Fruit fly (Drosophila melanogaster) whole organism, embryonic: ENCODE results near the gene CG34269.

ENCODE experiments used
- ATbp ChIP-seq: fragments of 200-800 bp; sonication (Bioruptor generic); optimal IDR thresholded peaks from 2 replicates; lab custom pipeline; 2017; ENCODE audit warnings: missing biosample characterization, mild to moderate bottlenecking, missing genetic modification characterization, missing genetic modification reagents
- B-H1 ChIP-seq: fragments of 200-800 bp; sonication (Bioruptor generic); IDR thresholded peaks from 3 replicates; pipeline ENCODE4 v1.3.6; 2022; ENCODE audit warnings: missing biosample characterization, missing genetic modification characterization
- BtbVII ChIP-seq: fragments of 200-800 bp; sonication (Bioruptor generic); optimal IDR thresholded peaks from 3 replicates; lab custom pipeline; 2017; ENCODE audit warnings: missing biosample characterization, mild to moderate bottlenecking, missing genetic modification characterization
- CG10147 ChIP-seq: fragments of 200-800 bp; sonication (Bioruptor generic); optimal IDR thresholded peaks from 2 replicates; lab custom pipeline; 2019; ENCODE audit warnings: missing biosample characterization, mild to moderate bottlenecking, missing genetic modification characterization, moderate library complexity
- CG1024 ChIP-seq: fragments of 200-800 bp; sonication (Bioruptor generic); IDR thresholded peaks from 2 replicates; pipeline ENCODE4 v1.3.6; 2022; ENCODE audit warnings: missing biosample characterization, missing genetic modification characterization
- CG10267 ChIP-seq: fragments of 200-800 bp; sonication (Bioruptor generic); optimal IDR thresholded peaks from 2 replicates; lab custom pipeline; 2018; ENCODE audit warnings: missing biosample characterization, mild to moderate bottlenecking, missing genetic modification characterization, moderate library complexity
- CG12155 ChIP-seq: fragments of 200-800 bp; sonication (Bioruptor generic); optimal IDR thresholded peaks from 3 replicates; lab custom pipeline; 2016; ENCODE audit warnings: missing biosample characterization, missing genetic modification characterization
- CG13287 ChIP-seq: fragments of 200-800 bp; sonication (Bioruptor generic); IDR thresholded peaks from 2 replicates; pipeline ENCODE4 v1.3.6; 2022; ENCODE audit warnings: missing biosample characterization, missing genetic modification characterization; ENCODE audit not compliant: partially characterized antibody
- CG14441 ChIP-seq: fragments of 200-800 bp; sonication (Bioruptor generic); IDR thresholded peaks from 2 replicates; pipeline ENCODE4 v1.3.6; 2022; ENCODE audit warnings: missing biosample characterization, missing genetic modification characterization
- CG14667 ChIP-seq: fragments of 200-800 bp; sonication (Bioruptor generic); IDR thresholded peaks from 2 replicates; pipeline ENCODE4 v1.3.6; 2022; ENCODE audit warnings: missing biosample characterization, missing genetic modification characterization
- CG17568 ChIP-seq: fragments of 200-800 bp; sonication (Bioruptor generic); optimal IDR thresholded peaks from 2 replicates; lab custom pipeline; 2018; ENCODE audit warnings: missing biosample characterization, mild to moderate bottlenecking, missing genetic modification characterization, moderate library complexity
- CG18011 ChIP-seq: fragments of 200-800 bp; sonication (Bioruptor generic); optimal IDR thresholded peaks from 2 replicates; lab custom pipeline; 2017; ENCODE audit warnings: missing biosample characterization, missing genetic modification characterization, mild to moderate bottlenecking, moderate library complexity, missing genotype
- CG30020 ChIP-seq: fragments of 200-800 bp; optimal IDR thresholded peaks from 2 replicates; lab custom pipeline; 2019; ENCODE audit warnings: missing biosample characterization, mild to moderate bottlenecking, missing genetic modification characterization, moderate library complexity
- CG3838 ChIP-seq: fragments of 200-800 bp; sonication (Bioruptor generic); optimal IDR thresholded peaks from 3 replicates; lab custom pipeline; 2016; ENCODE audit warnings: missing biosample characterization, missing genetic modification characterization
- CG7745 ChIP-seq: fragments of 200-800 bp; sonication (Bioruptor generic); optimal IDR thresholded peaks from 2 replicates; lab custom pipeline; 2018; ENCODE audit warnings: missing biosample characterization, mild to moderate bottlenecking, missing genetic modification characterization, moderate library complexity
- CG9797 ChIP-seq: fragments of 200-800 bp; sonication (Bioruptor generic); optimal IDR thresholded peaks from 3 replicates; lab custom pipeline; 2018; ENCODE audit warnings: missing biosample characterization, mild to moderate bottlenecking, missing genetic modification characterization
- D19B ChIP-seq: fragments of 200-800 bp; sonication (Bioruptor generic); optimal IDR thresholded peaks from 2 replicates; lab custom pipeline; 2017; ENCODE audit warnings: missing biosample characterization, mild to moderate bottlenecking, missing genetic modification characterization
- Dbx ChIP-seq: fragments of 200-800 bp; sonication (Bioruptor generic); IDR thresholded peaks from 3 replicates; pipeline ENCODE4 v1.3.6; 2022; ENCODE audit warnings: missing biosample characterization, missing genetic modification characterization
- Dll ChIP-seq: fragments of 200-800 bp; sonication (Bioruptor generic); IDR thresholded peaks from 4 replicates; pipeline ENCODE4 v1.3.6; 2022; ENCODE audit warnings: missing biosample characterization, missing genetic modification characterization; ENCODE audit not compliant: partially characterized antibody
- E2f2 ChIP-seq: fragments of 200-800 bp; sonication (Bioruptor generic); IDR thresholded peaks from 2 replicates; pipeline ENCODE4 v1.3.6; 2022; ENCODE audit warnings: missing biosample characterization, missing genetic modification characterization
- Fer1 ChIP-seq: fragments of 200-800 bp; sonication (Bioruptor generic); optimal IDR thresholded peaks from 2 replicates; lab custom pipeline; 2017; ENCODE audit warnings: missing biosample characterization, mild to moderate bottlenecking, missing genetic modification characterization
- GATAe ChIP-seq: fragments of 200-800 bp; sonication (Bioruptor generic); conservative IDR thresholded peaks from 2 replicates; pipeline ENCODE4 v1.3.6; 2022; ENCODE audit warnings: missing biosample characterization, missing genetic modification characterization
- H15 ChIP-seq: fragments of 200-800 bp; sonication (Bioruptor generic); IDR thresholded peaks from 3 replicates; pipeline ENCODE4 v1.3.6; 2022; ENCODE audit warnings: missing biosample characterization, missing genetic modification characterization
- HmgZ ChIP-seq: fragments of 200-800 bp; sonication (Bioruptor generic); optimal IDR thresholded peaks from 2 replicates; lab custom pipeline; 2018; ENCODE audit warnings: missing biosample characterization, mild to moderate bottlenecking, missing genetic modification characterization
- Hmx ChIP-seq: fragments of 200-800 bp; sonication (Bioruptor generic); optimal IDR thresholded peaks from 2 replicates; lab custom pipeline; 2016; ENCODE audit warnings: missing biosample characterization, missing genetic modification characterization
- Med ChIP-seq: fragments of 200-800 bp; sonication (Bioruptor generic); peaks from one replicate; lab custom pipeline; 2016; ENCODE audit warnings: missing biosample characterization, missing genetic modification characterization, mild to moderate bottlenecking, inconsistent platforms, moderate library complexity
- Opbp ChIP-seq: fragments of 200-800 bp; sonication (Bioruptor generic); IDR thresholded peaks from 3 replicates; pipeline ENCODE4 v1.3.6; 2022; ENCODE audit warnings: missing biosample characterization, missing genetic modification characterization; ENCODE audit not compliant: partially characterized antibody
- Rfx ChIP-seq: fragments of 200-800 bp; sonication (Bioruptor generic); IDR thresholded peaks from 2 replicates; pipeline ENCODE4 v1.3.6; 2022; ENCODE audit warnings: missing biosample characterization, missing genetic modification characterization
- Sox102F ChIP-seq: fragments of 200-800 bp; sonication (Bioruptor generic); optimal IDR thresholded peaks from 2 replicates; lab custom pipeline; 2018; ENCODE audit warnings: missing biosample characterization, mild to moderate bottlenecking, missing genetic modification characterization, moderate library complexity
- YL-1 ChIP-seq: fragments of 200-800 bp; sonication (Bioruptor generic); optimal IDR thresholded peaks from 3 replicates; lab custom pipeline; 2017; ENCODE audit warnings: missing biosample characterization, mild to moderate bottlenecking, missing genetic modification characterization
- ash1 ChIP-seq: fragments of 200-800 bp; sonication (Bioruptor generic); optimal IDR thresholded peaks from 2 replicates; lab custom pipeline; 2018; ENCODE audit warnings: missing biosample characterization, mild to moderate bottlenecking, missing genetic modification characterization
- bcd ChIP-seq: fragments of 200-800 bp; sonication (Bioruptor generic); optimal IDR thresholded peaks from 2 replicates; lab custom pipeline; 2017; ENCODE audit warnings: missing biosample characterization, mild to moderate bottlenecking, missing genetic modification characterization
- cg ChIP-seq: fragments of 200-800 bp; sonication (Bioruptor generic); optimal IDR thresholded peaks from 3 replicates; lab custom pipeline; 2019; ENCODE audit warnings: missing biosample characterization, mild to moderate bottlenecking, missing genetic modification characterization, moderate library complexity
- cwo ChIP-seq: fragments of 200-800 bp; sonication (Bioruptor generic); optimal IDR thresholded peaks from 3 replicates; lab custom pipeline; 2017; ENCODE audit warnings: missing biosample characterization, missing genetic modification characterization, mild to moderate bottlenecking, moderate library complexity, missing genetic modification reagents
- danr ChIP-seq: fragments of 200-800 bp; sonication (Bioruptor generic); IDR thresholded peaks from 2 replicates; pipeline ENCODE4 v1.3.6; 2022; ENCODE audit warnings: missing biosample characterization, missing genetic modification characterization
- dm ChIP-seq: fragments of 200-800 bp; sonication (Bioruptor generic); optimal IDR thresholded peaks from 3 replicates; lab custom pipeline; 2016; ENCODE audit warnings: missing biosample characterization, missing genetic modification characterization
- gsb ChIP-seq: fragments of 200-800 bp; sonication (Bioruptor generic); IDR thresholded peaks from 2 replicates; pipeline ENCODE4 v1.3.6; 2022; ENCODE audit warnings: missing biosample characterization, missing genetic modification characterization
- kah ChIP-seq: fragments of 200-800 bp; sonication (Bioruptor generic); optimal IDR thresholded peaks from 2 replicates; lab custom pipeline; 2018; ENCODE audit warnings: missing biosample characterization, mild to moderate bottlenecking, missing genetic modification characterization
- lbe ChIP-seq: fragments of 200-800 bp; sonication (Bioruptor generic); optimal IDR thresholded peaks from 2 replicates; lab custom pipeline; 2016; ENCODE audit warnings: missing biosample characterization, mild to moderate bottlenecking, missing genetic modification characterization
- p53 ChIP-seq: fragments of 200-800 bp; sonication (Bioruptor generic); optimal IDR thresholded peaks from 2 replicates; lab custom pipeline; 2016; ENCODE audit warnings: missing biosample characterization, missing genetic modification characterization
- pho ChIP-seq: fragments of 200-800 bp; sonication (Bioruptor generic); optimal IDR thresholded peaks from 2 replicates; lab custom pipeline; 2016; ENCODE audit warnings: missing biosample characterization, missing genetic modification characterization
- sd ChIP-seq: fragments of 200-800 bp; sonication (Bioruptor generic); optimal IDR thresholded peaks from 3 replicates; lab custom pipeline; 2018; ENCODE audit warnings: missing biosample characterization, mild to moderate bottlenecking, missing genetic modification characterization, moderate library complexity
- shn ChIP-seq: fragments of 200-800 bp; sonication (Bioruptor generic); optimal IDR thresholded peaks from 3 replicates; lab custom pipeline; 2016; ENCODE audit warnings: missing biosample characterization, missing genetic modification characterization
- sim ChIP-seq: fragments of 200-800 bp; sonication (Bioruptor generic); IDR thresholded peaks from 2 replicates; pipeline ENCODE4 v1.3.6; 2022; ENCODE audit warnings: missing biosample characterization, missing genetic modification characterization
- sima ChIP-seq: fragments of 200-800 bp; sonication (Bioruptor generic); optimal IDR thresholded peaks from 2 replicates; lab custom pipeline; 2016; ENCODE audit warnings: missing biosample characterization, missing genetic modification characterization
- sna ChIP-seq: fragments of 200-800 bp; sonication (Bioruptor generic); IDR thresholded peaks from 2 replicates; pipeline ENCODE4 v1.3.6; 2022; ENCODE audit warnings: missing biosample characterization, missing genetic modification characterization; ENCODE audit not compliant: partially characterized antibody
- tio ChIP-seq: fragments of 200-800 bp; sonication (Bioruptor generic); optimal IDR thresholded peaks from 2 replicates; lab custom pipeline; 2017; ENCODE audit warnings: missing biosample characterization, missing genetic modification characterization, inconsistent platforms
- zen2 ChIP-seq: fragments of 200-800 bp; sonication (Bioruptor generic); IDR thresholded peaks from 3 replicates; pipeline ENCODE4 v1.3.6; 2022; ENCODE audit warnings: missing biosample characterization, missing genetic modification characterization; ENCODE audit not compliant: partially characterized antibody

Gene CG34269

dm6 chr3L:548304-549198, 20.4 kb downstream of the CG34269 start (continued):
- TF ChIP-seq ATbp (GFP tag; lab: Kevin White, UChicago) (no peak), tio (no peak), YL-1 (no peak), GATAe (GFP tag; lab: Robert Waterston, UW) (peak; percentile 89), CG3838 (GFP tag; lab: Kevin White, UChicago) (no peak), Dll (peak; percentile 42; the same call in 1 of the 4 replicates), pho (peak; percentile 20), ash1 (peak; percentile 28), HmgZ (tag; lab: Kevin White, UChicago) (peak; percentile 9), shn (GFP tag; lab: Kevin White, UChicago) (no peak), CG1024 (no peak), Dbx (GFP tag; lab: Robert Waterston, UW) (no peak), sim (GFP tag; lab: Robert Waterston, UW) (0 out of 2 replicates have a peak, but pooled peaks have one; percentile 12), CG14667 (GFP tag; lab: Robert Waterston, UW) (no peak), Opbp (GFP tag; lab: Robert Waterston, UW) (no peak), Hmx (GFP tag; lab: Kevin White, UChicago) (no peak), cwo (GFP tag; lab: Kevin White, UChicago) (no peak), CG17568 (GFP tag; lab: Kevin White, UChicago) (no peak), zen2 (GFP tag; lab: Robert Waterston, UW) (no peak), p53 (GFP tag; lab: Kevin White, UChicago) (peak; percentile 94), CG18011 (no peak), D19B (GFP tag; lab: Kevin White, UChicago) (peak; percentile 7), B-H1 (GFP tag; lab: Robert Waterston, UW) (no peak), Rfx (GFP tag; lab: Robert Waterston, UW) (peak; percentile 46; the same call in 1 of the 2 replicates), E2f2 (GFP tag; lab: Robert Waterston, UW) (no peak), CG14441 (GFP tag; lab: Robert Waterston, UW) (no peak), kah (GFP tag; lab: Kevin White, UChicago) (no peak), gsb (GFP tag; lab: Robert Waterston, UW) (no peak), CG13287 (GFP tag; lab: Robert Waterston, UW) (no peak), CG30020 (tag; lab: Kevin White, UChicago) (no peak), BtbVII (GFP tag; lab: Kevin White, UChicago) (peak; percentile 60), CG10147 (GFP tag; lab: Kevin White, UChicago) (peak; percentile 38), danr (GFP tag; lab: Robert Waterston, UW) (no peak), CG10267 (tag; lab: Kevin White, UChicago) (no peak), Fer1 (GFP tag; lab: Kevin White, UChicago) (peak; percentile 38), sna (GFP tag; lab: Robert Waterston, UW) (peak; percentile 25), CG7745 (tag; lab: Kevin White, UChicago) (no peak), bcd (no peak), dm (GFP tag; lab: Kevin White, UChicago) (no peak), Med (GFP tag; lab: Kevin White, UChicago) (peak; percentile 77), H15 (GFP tag; lab: Robert Waterston, UW) (no peak), CG9797 (GFP tag; lab: Kevin White, UChicago) (no peak), Sox102F (GFP tag; lab: Kevin White, UChicago) (no peak), sima (no peak), lbe (GFP tag; lab: Kevin White, UChicago) (peak; percentile 63), sd (tag; lab: Kevin White, UChicago) (peak; percentile 96), cg (GFP tag; lab: Kevin White, UChicago) (no peak), CG12155 (no peak)
